Fruit fly (Drosophila melanogaster) S2 (cell line): ENCODE results near the gene CG17107.

Experiments used
- CG8478 ChIP-seq: fragments of >200 bp; optimal IDR thresholded peaks from 2 replicates; lab custom pipeline; 2018
- CTCF ChIP-seq, 2 experiments: fragments of >200 bp; optimal IDR thresholded peaks; 2 replicates each; lab custom pipeline; 2018

DNA sequence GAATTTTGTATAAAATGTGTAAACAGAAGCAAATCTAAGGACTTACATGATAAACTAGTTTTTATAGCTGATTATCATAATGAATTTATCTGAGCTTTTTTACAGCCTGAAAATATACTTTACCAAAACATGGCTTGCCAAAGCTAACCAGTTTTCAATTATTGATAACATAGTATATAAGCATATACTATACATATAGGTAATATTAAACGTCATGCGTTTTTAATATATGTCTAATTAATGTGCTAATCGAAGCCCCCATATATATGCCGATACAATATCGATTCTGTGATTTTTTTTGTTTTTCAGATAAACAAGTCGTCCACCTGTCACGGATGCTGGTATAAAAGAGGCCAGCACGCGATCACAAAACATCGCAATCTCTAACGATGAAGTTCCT, at the start of gene CG17107:
- TF ChIP-seq CG8478 (lab: Kevin White, UChicago) (no peak), CTCF (optimal IDR thresholded peaks at IDR 0.05; lab: Kevin White, UChicago) (no peak)
